Worm (Caenorhabditis elegans) whole organism, young adult: Measurements from ENCODE around the gene hum-4.

Experiments used
- ama-1 ChIP-seq, 3 experiments: fragments of 150-350 bp in 1 of 3; sonication (generic microtip) in 2 of 3; optimal IDR thresholded peaks; 2 replicates each; lab custom pipeline; 2014 to 2018; ENCODE audit warnings: missing biosample characterization in 2 of 3, missing genetic modification characterization in 2 of 3, missing genetic modification reagents in 2 of 3
- chd-7 ChIP-seq: sonication (generic microtip); optimal IDR thresholded peaks from 2 replicates; lab custom pipeline; 2016; ENCODE audit warnings: mild to moderate bottlenecking, missing genetic modification characterization, moderate library complexity, missing compliant biosample characterization
- dpl-1 ChIP-seq: fragments of 150-350 bp; optimal IDR thresholded peaks from 2 replicates; lab custom pipeline; 2014; ENCODE audit warnings: missing biosample characterization, missing genetic modification reagents, missing genetic modification characterization
- ets-4 ChIP-seq: fragments of 200-800 bp; sonication (Bioruptor generic); optimal IDR thresholded peaks from 2 replicates; lab custom pipeline; 2018; ENCODE audit warnings: mild to moderate bottlenecking, missing genetic modification characterization, missing compliant biosample characterization
- lin-54 ChIP-seq: fragments of 200-800 bp; sonication (Bioruptor generic); optimal IDR thresholded peaks from 2 replicates; lab custom pipeline; 2018; ENCODE audit warnings: mild to moderate bottlenecking, missing genetic modification characterization, missing compliant biosample characterization
- snpc-4 ChIP-seq, 5 experiments: fragments of 150-350 bp in 1 of 5; sonication (generic microtip) in 4 of 5; optimal IDR thresholded peaks; 2 replicates each; lab custom pipeline; 2014 to 2018; ENCODE audit warnings: missing genetic modification characterization in 5 of 5, missing biosample characterization in 3 of 5, antibody characterized with exemption in 2 of 5, mild to moderate bottlenecking in 2 of 5, missing compliant biosample characterization in 2 of 5, missing genotype in 2 of 5, moderate library complexity in 2 of 5, missing genetic modification reagents in 1 of 5
- unc-130 ChIP-seq: sonication (generic microtip); optimal IDR thresholded peaks from 2 replicates; lab custom pipeline; 2016; ENCODE audit warnings: missing genetic modification reagents, missing genetic modification characterization, missing compliant biosample characterization
- unc-62 ChIP-seq: fragments of 150-350 bp; optimal IDR thresholded peaks from 2 replicates; lab custom pipeline; 2014; ENCODE audit warnings: missing biosample characterization, missing genetic modification reagents, missing genetic modification characterization
- zfh-2 ChIP-seq: fragments of 200-800 bp; sonication (Bioruptor generic); conservative IDR thresholded peaks from 2 replicates; pipeline ENCODE4 v1.3.6; 2022; ENCODE audit warnings: missing genetic modification reagents, missing genetic modification characterization, missing compliant biosample characterization

DNA sequence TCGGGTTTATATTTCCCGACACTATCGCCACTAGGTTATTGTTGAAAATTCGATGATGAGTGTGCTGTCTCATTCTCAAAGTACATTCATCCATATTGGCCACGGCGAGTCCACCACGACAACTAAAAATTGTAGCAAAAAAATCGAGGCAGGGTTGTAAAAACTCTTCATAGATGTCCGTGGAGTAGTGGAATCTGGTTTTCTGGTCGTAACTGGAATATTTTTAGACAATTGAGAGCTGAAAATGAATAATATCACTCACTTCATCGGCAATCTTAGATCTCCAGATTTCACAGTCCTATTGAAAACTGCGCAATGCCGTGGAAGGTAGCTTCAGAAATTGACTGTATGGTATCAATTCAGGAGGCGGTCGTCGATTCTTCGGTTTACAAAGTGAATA, 2.1 kb upstream of the hum-4 start:
- TF ChIP-seq unc-130 (GFP tag; lab: Kevin White, UChicago) (no peak), lin-54 (no peak), dpl-1 (no peak), ama-1 (optimal IDR thresholded peaks at IDR 0.05; lab: Kevin White, UChicago) (no peak), ama-1 (GFP tag; optimal IDR thresholded peaks at IDR 0.05; lab: Kevin White, UChicago) (no peak), unc-62 (no peak), snpc-4 (GFP tag; optimal IDR thresholded peaks at IDR 0.05; lab: Kevin White, UChicago) (no peak), snpc-4 (tag; optimal IDR thresholded peaks at IDR 0.05; lab: Kevin White, UChicago) (no peak), zfh-2 (GFP tag; lab: Robert Waterston, UW) (no peak), ets-4 (no peak), chd-7 (no peak)
